Worm (Caenorhabditis elegans): ENCODE measurements around the gene tyr-2.

The tyr-2 gene

ce11 chrIII:13768074-13768662, 24.1 kb downstream of the tyr-2 start, which contains the start of gene rml-1 (continued):
- TF ChIP-seq attf-3 (GFP tag; conservative IDR thresholded peaks at IDR 0.05) (no peak), egl-18 (GFP tag; IDR thresholded peaks at IDR 0.05) (no peak), akir-1 (GFP tag; optimal IDR thresholded peaks at IDR 0.05) (no peak), sea-2 (GFP tag; IDR thresholded peaks at IDR 0.05) (no peak), dpff-1 (tag; optimal IDR thresholded peaks at IDR 0.05) (no peak), Y95B8A.8 (GFP tag; IDR thresholded peaks at IDR 0.05) (no peak), nhr-80 (tag; optimal IDR thresholded peaks at IDR 0.05) (no peak), ZK185.1 (tag; optimal IDR thresholded peaks at IDR 0.05; ENCODE audit: poor library complexity, severe bottlenecking) (no peak), snpc-4 (GFP tag; optimal IDR thresholded peaks at IDR 0.05) (no peak), snpc-4 (tag; optimal IDR thresholded peaks at IDR 0.05) (no peak), ceh-27 (GFP tag; optimal IDR thresholded peaks at IDR 0.05) (no peak), madf-8 (GFP tag; conservative IDR thresholded peaks at IDR 0.05) (no peak), aptf-2 (GFP tag; conservative IDR thresholded peaks at IDR 0.05) (no peak), xnd-1 (tag; optimal IDR thresholded peaks at IDR 0.05) (peak; percentile 34), dpl-1 (GFP tag; optimal IDR thresholded peaks at IDR 0.05) (peak; percentile 46), B0261.1 (tag; optimal IDR thresholded peaks at IDR 0.05) (no peak), zim-3 (tag; optimal IDR thresholded peaks at IDR 0.05) (no peak), attf-5 (GFP tag; optimal IDR thresholded peaks at IDR 0.05) (no peak), nhr-90 (tag; optimal IDR thresholded peaks at IDR 0.05) (no peak), ceh-91 (GFP tag; IDR thresholded peaks at IDR 0.05) (0 out of 2 replicates have a peak, but pooled peaks have one; percentile 23), F57A8.1 (GFP tag; optimal IDR thresholded peaks at IDR 0.05) (no peak), F33H1.4 (GFP tag; IDR thresholded peaks at IDR 0.05) (peak; percentile 76), ztf-25 (GFP tag; IDR thresholded peaks at IDR 0.05) (no peak), hmg-20 (GFP tag; IDR thresholded peaks at IDR 0.05) (no peak), egrh-3 (GFP tag; IDR thresholded peaks at IDR 0.05) (no peak), K11D2.4 (GFP tag; IDR thresholded peaks at IDR 0.05) (no peak), nhr-179 (tag; optimal IDR thresholded peaks at IDR 0.05) (no peak), attf-6 (GFP tag; IDR thresholded peaks at IDR 0.05) (no peak), D2030.7 (GFP tag; IDR thresholded peaks at IDR 0.05) (no peak; the same call in 1 of the 2 replicates), F49E8.2 (tag; optimal IDR thresholded peaks at IDR 0.05; ENCODE audit: insufficient read depth) (peak; percentile 81), Y53F4B.3 (GFP tag; IDR thresholded peaks at IDR 0.05) (no peak), ceh-58 (GFP tag; IDR thresholded peaks at IDR 0.05) (no peak), C17E4.6 (GFP tag; IDR thresholded peaks at IDR 0.05) (no peak), hrde-1 (tag; optimal IDR thresholded peaks at IDR 0.05; ENCODE audit: borderline replicate concordance) (peak; percentile 47), Y79H2A.3 (GFP tag; conservative IDR thresholded peaks at IDR 0.05) (no peak), snpc-1.1 (tag; optimal IDR thresholded peaks at IDR 0.05; ENCODE audit: insufficient read depth) (peak; percentile 9), bed-2 (GFP tag; IDR thresholded peaks at IDR 0.05) (no peak), hsf-1 (GFP tag; IDR thresholded peaks at IDR 0.05) (0 out of 2 replicates have a peak, but pooled peaks have one; percentile 58), lsy-27 (tag; optimal IDR thresholded peaks at IDR 0.05; ENCODE audit: borderline replicate concordance, insufficient read depth) (no peak), fkh-3 (tag; optimal IDR thresholded peaks at IDR 0.05) (no peak), bed-1 (GFP tag; IDR thresholded peaks at IDR 0.05) (no peak), somi-1 (GFP tag; optimal IDR thresholded peaks at IDR 0.05) (no peak), gei-17 (GFP tag; optimal IDR thresholded peaks at IDR 0.05) (no peak), dox-1 (GFP tag; IDR thresholded peaks at IDR 0.05) (no peak), lir-1 (GFP tag; conservative IDR thresholded peaks at IDR 0.05) (no peak), ekl-4 (GFP tag; IDR thresholded peaks at IDR 0.05) (no peak), ztf-18 (tag; optimal IDR thresholded peaks at IDR 0.05) (no peak), lin-54 (GFP tag; optimal IDR thresholded peaks at IDR 0.05) (no peak)

All from whole organism, young adult.